Worm (Caenorhabditis elegans): ENCODE measurements around the gene C33F10.12.
"Not testable (repeated sequence)": the region's sequence is repeated elsewhere in the genome, so short reads cannot be mapped to it uniquely, and the experiment has no call there.

The C33F10.12 gene

DNA sequence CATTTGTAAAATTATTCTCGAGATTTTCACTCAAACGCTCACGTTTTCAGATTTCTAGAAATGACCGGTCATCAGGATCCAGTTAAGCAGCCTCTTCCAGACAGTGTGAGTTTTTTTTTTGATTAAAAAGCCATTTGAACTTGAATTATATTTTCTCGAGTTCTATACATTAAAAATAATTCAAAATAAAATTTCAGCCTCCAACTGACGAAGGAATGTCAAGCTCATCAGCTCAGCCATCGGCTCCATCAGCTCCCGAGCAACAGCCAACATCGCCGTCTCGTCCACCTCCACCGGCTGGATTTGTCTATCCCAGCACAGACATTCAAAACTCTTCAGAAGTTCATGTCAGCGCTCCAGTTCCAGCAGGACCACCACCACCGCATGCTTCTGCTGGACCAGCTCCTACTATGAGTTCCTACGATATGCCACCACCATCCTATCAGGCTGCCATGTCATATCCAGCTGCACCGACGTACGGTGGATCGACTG lies 20.4 kb upstream of the C33F10.12 start, which contains the start of gene F11G11.5:
F11G11.5 (plus strand) TSS at position 51 of the 492 bp plus-strand sequence.
- no peak for TF ChIP-seq tab-1 (GFP tag; IDR thresholded peaks at IDR 0.05)
- TF ChIP-seq med-1 (GFP tag; optimal IDR thresholded peaks at IDR 0.05; ENCODE audit: insufficient read depth), result no peak
- no peak for TF ChIP-seq T22C8.4 (GFP tag; IDR thresholded peaks at IDR 0.05)
- no peak for TF ChIP-seq klf-2 (GFP tag; conservative IDR thresholded peaks at IDR 0.05)
- no peak for TF ChIP-seq flt-1 (GFP tag; IDR thresholded peaks at IDR 0.05)
- TF ChIP-seq ref-1 (GFP tag; conservative IDR thresholded peaks at IDR 0.05), result no peak
- TF ChIP-seq ztf-23 (GFP tag; IDR thresholded peaks at IDR 0.05), result no peak
- no peak for TF ChIP-seq ztf-29 (GFP tag; IDR thresholded peaks at IDR 0.05)
- TF ChIP-seq cog-1 (tag; optimal IDR thresholded peaks at IDR 0.05), result no peak

- TF ChIP-seq ztf-29 (GFP tag; IDR thresholded peaks at IDR 0.05) (no peak), med-1 (GFP tag; optimal IDR thresholded peaks at IDR 0.05; ENCODE audit: insufficient read depth) (no peak), cog-1 (tag; optimal IDR thresholded peaks at IDR 0.05) (no peak), tab-1 (GFP tag; IDR thresholded peaks at IDR 0.05) (no peak), ztf-23 (GFP tag; IDR thresholded peaks at IDR 0.05) (0 out of 2 replicates have a peak, but pooled peaks have one; percentile 24), klf-2 (GFP tag; conservative IDR thresholded peaks at IDR 0.05) (no peak), T22C8.4 (GFP tag; IDR thresholded peaks at IDR 0.05) (0 out of 2 replicates have a peak, but pooled peaks have one; percentile 13), ref-1 (GFP tag; conservative IDR thresholded peaks at IDR 0.05) (no peak), flt-1 (GFP tag; IDR thresholded peaks at IDR 0.05) (no peak)
Measured at ce11 chrII:4857086-4857485, 19.5 kb upstream of the C33F10.12 start.

- TF ChIP-seq flt-1 (GFP tag; IDR thresholded peaks at IDR 0.05) (no peak), T22C8.4 (GFP tag; IDR thresholded peaks at IDR 0.05) (no peak), ztf-23 (GFP tag; IDR thresholded peaks at IDR 0.05) (no peak), med-1 (GFP tag; optimal IDR thresholded peaks at IDR 0.05; ENCODE audit: insufficient read depth) (no peak), cog-1 (tag; optimal IDR thresholded peaks at IDR 0.05) (no peak), tab-1 (GFP tag; IDR thresholded peaks at IDR 0.05) (no peak), ztf-29 (GFP tag; IDR thresholded peaks at IDR 0.05) (no peak), klf-2 (GFP tag; conservative IDR thresholded peaks at IDR 0.05) (no peak)
Measured at ce11 chrII:4856113-4856512, 18.6 kb upstream of the C33F10.12 start.

DNA sequence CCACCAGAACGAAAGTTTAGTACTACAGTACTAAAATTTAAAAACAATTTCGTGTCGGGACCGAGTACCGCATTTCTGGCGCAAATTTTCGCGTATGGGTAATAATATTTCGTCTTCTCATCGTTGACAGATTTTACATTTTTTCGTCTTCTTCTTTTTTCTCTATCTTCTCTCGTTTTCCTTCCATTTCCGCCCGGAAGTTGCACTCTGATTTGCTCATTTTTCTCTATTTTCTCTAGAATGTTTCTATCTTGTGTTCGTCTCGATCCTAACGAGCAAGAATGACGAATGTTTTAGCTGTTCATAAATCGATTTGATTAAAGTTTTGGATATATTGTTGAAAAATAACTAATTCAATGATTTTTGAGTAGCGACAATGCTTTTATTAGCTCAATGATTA lies 17.9 kb upstream of the C33F10.12 start:
- TF ChIP-seq cog-1 (tag; optimal IDR thresholded peaks at IDR 0.05) (no peak), ref-1 (GFP tag; conservative IDR thresholded peaks at IDR 0.05) (no peak)

DNA sequence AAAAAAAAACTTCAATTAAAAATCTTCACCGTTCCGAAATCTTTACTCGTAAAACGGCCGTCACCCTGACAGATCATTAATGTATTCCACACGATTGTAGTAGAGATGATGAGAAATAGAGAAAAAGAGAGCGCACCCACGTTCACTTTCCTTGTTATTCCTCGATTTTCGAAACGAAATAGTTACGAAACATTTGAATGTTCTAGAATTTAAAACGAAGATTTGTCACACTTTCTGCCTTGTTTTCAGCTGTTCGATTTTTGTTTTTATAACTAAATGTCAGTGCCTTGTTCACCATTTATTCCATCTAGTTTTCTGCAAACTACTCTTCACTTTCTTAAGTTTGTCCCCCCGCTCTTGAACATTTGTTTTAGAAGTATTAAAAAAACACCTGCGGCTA lies 17.2 kb upstream of the C33F10.12 start:
- TF ChIP-seq ztf-29 (GFP tag; IDR thresholded peaks at IDR 0.05), result no peak
- TF ChIP-seq T22C8.4 (GFP tag; IDR thresholded peaks at IDR 0.05), result no peak
- no peak for TF ChIP-seq klf-2 (GFP tag; conservative IDR thresholded peaks at IDR 0.05)
- no peak for TF ChIP-seq ref-1 (GFP tag; conservative IDR thresholded peaks at IDR 0.05)
- no peak for TF ChIP-seq cog-1 (tag; optimal IDR thresholded peaks at IDR 0.05)
- no peak for TF ChIP-seq flt-1 (GFP tag; IDR thresholded peaks at IDR 0.05)
- TF ChIP-seq ztf-23 (GFP tag; IDR thresholded peaks at IDR 0.05), result no peak
- no peak for TF ChIP-seq tab-1 (GFP tag; IDR thresholded peaks at IDR 0.05)
- no peak for TF ChIP-seq med-1 (GFP tag; optimal IDR thresholded peaks at IDR 0.05; ENCODE audit: insufficient read depth)

ce11 chrII:4851594-4852106 lies 14.1 kb upstream of the C33F10.12 start, which contains the start of gene dnj-9:
Gene dnj-9 (plus strand): TSS chrII:4852056.
- TF ChIP-seq T22C8.4 (GFP tag; IDR thresholded peaks at IDR 0.05) (peak; percentile 53; the same call in 1 of the 2 replicates), ztf-29 (GFP tag; IDR thresholded peaks at IDR 0.05) (no peak), cog-1 (tag; optimal IDR thresholded peaks at IDR 0.05) (peak; percentile 54), ref-1 (GFP tag; conservative IDR thresholded peaks at IDR 0.05) (no peak), flt-1 (GFP tag; IDR thresholded peaks at IDR 0.05) (peak; percentile 65; the same call in 1 of the 2 replicates), med-1 (GFP tag; optimal IDR thresholded peaks at IDR 0.05; ENCODE audit: insufficient read depth) (peak; percentile 59), ztf-23 (GFP tag; IDR thresholded peaks at IDR 0.05) (peak; percentile 79), tab-1 (GFP tag; IDR thresholded peaks at IDR 0.05) (peak; percentile 22; the same call in 1 of the 2 replicates)

DNA sequence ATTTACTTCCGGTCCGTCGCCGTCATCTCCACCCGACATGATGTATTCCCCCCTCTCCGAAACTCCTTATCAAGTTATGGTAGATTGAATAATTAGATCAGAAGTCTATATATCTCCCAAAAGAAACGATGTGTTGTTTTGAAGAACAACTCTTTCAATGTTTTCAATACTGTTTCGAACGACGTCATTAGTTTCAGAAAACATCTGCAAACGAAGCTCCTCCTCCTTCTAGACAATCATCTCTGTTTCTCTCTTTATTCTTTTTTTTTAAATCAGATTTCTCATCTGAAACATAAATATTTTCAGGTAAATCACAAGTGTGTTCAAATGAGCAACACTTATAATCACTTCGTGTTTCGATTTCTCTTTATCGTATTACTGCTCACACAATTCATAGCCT lies 12.3 kb upstream of the C33F10.12 start, which contains the start of gene T23B7.3:
T23B7.3 (plus strand) TSS at position 301 of the 400 bp plus-strand sequence.
- TF ChIP-seq tab-1 (GFP tag; IDR thresholded peaks at IDR 0.05), result no peak
- no peak for TF ChIP-seq ztf-29 (GFP tag; IDR thresholded peaks at IDR 0.05)
- no peak for TF ChIP-seq med-1 (GFP tag; optimal IDR thresholded peaks at IDR 0.05; ENCODE audit: insufficient read depth)
- no peak for TF ChIP-seq ref-1 (GFP tag; conservative IDR thresholded peaks at IDR 0.05)
- TF ChIP-seq T22C8.4 (GFP tag; IDR thresholded peaks at IDR 0.05), result no peak
- TF ChIP-seq flt-1 (GFP tag; IDR thresholded peaks at IDR 0.05), result no peak
- no peak for TF ChIP-seq klf-2 (GFP tag; conservative IDR thresholded peaks at IDR 0.05)
- no peak for TF ChIP-seq ztf-23 (GFP tag; IDR thresholded peaks at IDR 0.05)
- TF ChIP-seq cog-1 (tag; optimal IDR thresholded peaks at IDR 0.05), result no peak

DNA sequence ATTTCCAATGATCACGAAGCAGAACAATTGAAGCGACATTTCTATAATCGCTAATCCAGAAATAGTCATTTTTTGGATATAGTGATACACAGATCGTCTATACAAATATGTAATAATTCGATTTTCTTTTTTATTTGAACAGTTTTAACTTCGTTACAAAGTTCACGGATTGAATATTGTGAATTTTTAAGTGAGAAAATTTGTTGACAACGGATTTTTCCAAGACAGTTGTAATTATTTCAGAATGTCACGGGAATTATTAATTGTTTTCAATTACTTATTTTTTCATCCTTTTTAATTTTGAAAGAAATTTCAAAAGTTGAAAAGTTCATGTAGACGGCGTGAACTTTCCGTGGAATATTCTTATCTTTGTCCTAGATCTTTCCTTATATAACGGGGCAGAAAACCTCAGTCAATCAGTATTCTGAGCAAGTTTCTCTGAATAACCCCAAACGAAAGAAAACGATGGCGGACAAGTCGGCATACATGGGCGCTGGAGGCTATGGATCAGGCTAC lies 4.6 kb upstream of the C33F10.12 start, which contains the start of the genes T23B7.2 and nspd-4:
T23B7.2 (minus strand) TSS at position 101 of the 516 bp plus-strand sequence.
nspd-4 (plus strand) TSS at position 466 of the 516 bp plus-strand sequence.
- TF ChIP-seq klf-2 (GFP tag; conservative IDR thresholded peaks at IDR 0.05); T22C8.4 (GFP tag; IDR thresholded peaks at IDR 0.05); ztf-23 (GFP tag; IDR thresholded peaks at IDR 0.05): not testable (repeated sequence)

DNA sequence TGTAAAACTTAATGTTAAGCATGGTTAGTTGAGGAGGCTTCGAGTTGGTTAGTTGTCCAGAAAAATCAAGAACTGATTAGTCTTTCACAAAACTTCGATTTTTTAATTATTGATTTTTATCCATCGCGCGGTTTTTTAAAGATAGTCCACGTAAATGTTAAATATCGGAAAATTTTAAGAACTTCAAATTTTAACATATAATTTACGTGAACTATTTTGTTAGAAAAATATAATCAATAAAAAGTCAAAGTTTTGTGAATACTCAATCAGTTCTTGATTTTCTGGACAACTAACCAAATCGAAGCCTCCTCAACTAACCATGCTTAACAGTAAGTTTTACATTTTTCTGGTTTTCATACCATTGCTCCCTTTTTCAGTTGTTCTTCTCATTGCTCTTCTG lies 2.8 kb downstream of the C33F10.12 start, which contains the start of the genes C33F10.11 and C33F10.1:
C33F10.11 (minus strand) TSS at position 101 of the 400 bp plus-strand sequence.
C33F10.1 (plus strand) TSS at position 263 of the 400 bp plus-strand sequence.
- TF ChIP-seq klf-2 (GFP tag; conservative IDR thresholded peaks at IDR 0.05), result no peak
- TF ChIP-seq ref-1 (GFP tag; conservative IDR thresholded peaks at IDR 0.05), result no peak
- TF ChIP-seq cog-1 (tag; optimal IDR thresholded peaks at IDR 0.05), result no peak
- TF ChIP-seq ztf-23 (GFP tag; IDR thresholded peaks at IDR 0.05), result no peak
- no peak for TF ChIP-seq flt-1 (GFP tag; IDR thresholded peaks at IDR 0.05)
